Fruit fly (Drosophila melanogaster) whole organism, embryonic: Measurements from ENCODE around the gene PGAP1.

Experiments used
- Adf1 ChIP-seq: fragments of 200-800 bp; sonication (Bioruptor generic); IDR thresholded peaks from 2 replicates; pipeline ENCODE4 v1.3.6; 2022; ENCODE audit warnings: missing biosample characterization, missing genetic modification characterization
- Atf6 ChIP-seq: fragments of 200-800 bp; sonication (Bioruptor generic); IDR thresholded peaks from 2 replicates; pipeline ENCODE4 v1.3.6; 2022; ENCODE audit warnings: missing biosample characterization, missing genetic modification characterization
- Bgb ChIP-seq: fragments of 200-800 bp; sonication (Bioruptor generic); IDR thresholded peaks from 2 replicates; pipeline ENCODE4 v1.3.6; 2022; ENCODE audit warnings: missing biosample characterization, missing genetic modification characterization; ENCODE audit not compliant: partially characterized antibody
- CG12155 ChIP-seq: fragments of 200-800 bp; sonication (Bioruptor generic); optimal IDR thresholded peaks from 3 replicates; lab custom pipeline; 2016; ENCODE audit warnings: missing biosample characterization, missing genetic modification characterization
- CG1233 ChIP-seq: fragments of 200-800 bp; sonication (Bioruptor generic); optimal IDR thresholded peaks from 4 replicates; lab custom pipeline; 2018; ENCODE audit warnings: missing biosample characterization, mild to moderate bottlenecking, missing genetic modification characterization
- CG12659 ChIP-seq: fragments of 200-800 bp; sonication (Bioruptor generic); optimal IDR thresholded peaks from 3 replicates; lab custom pipeline; 2017; ENCODE audit warnings: mild to moderate bottlenecking, missing biosample characterization, missing genetic modification reagents, missing genetic modification characterization
- CG12942 ChIP-seq: fragments of 200-800 bp; sonication (Bioruptor generic); optimal IDR thresholded peaks from 3 replicates; lab custom pipeline; 2016; ENCODE audit warnings: missing biosample characterization, missing genetic modification characterization
- CG14710 ChIP-seq: fragments of 200-800 bp; sonication (Bioruptor generic); optimal IDR thresholded peaks from 3 replicates; lab custom pipeline; 2019; ENCODE audit warnings: missing biosample characterization, mild to moderate bottlenecking, missing genetic modification characterization, moderate library complexity
- CG15601 ChIP-seq: fragments of 200-800 bp; sonication (Bioruptor generic); optimal IDR thresholded peaks from 3 replicates; lab custom pipeline; 2019; ENCODE audit warnings: missing biosample characterization, mild to moderate bottlenecking, missing genetic modification characterization, moderate library complexity
- CG2129 ChIP-seq: fragments of 200-800 bp; sonication (Bioruptor generic); IDR thresholded peaks from 2 replicates; pipeline ENCODE4 v1.3.6; 2022; ENCODE audit warnings: missing biosample characterization, missing genetic modification characterization; ENCODE audit not compliant: partially characterized antibody
- CG2199 ChIP-seq: fragments of 200-800 bp; sonication (Bioruptor generic); IDR thresholded peaks from 3 replicates; pipeline ENCODE4 v1.3.6; 2022; ENCODE audit warnings: missing biosample characterization, missing genetic modification characterization
- CG30020 ChIP-seq: fragments of 200-800 bp; optimal IDR thresholded peaks from 2 replicates; lab custom pipeline; 2019; ENCODE audit warnings: missing biosample characterization, mild to moderate bottlenecking, missing genetic modification characterization, moderate library complexity
- CG6254 ChIP-seq: fragments of 200-800 bp; sonication (Bioruptor generic); optimal IDR thresholded peaks from 3 replicates; lab custom pipeline; 2017; ENCODE audit warnings: mild to moderate bottlenecking, missing biosample characterization, missing genetic modification reagents, missing genetic modification characterization
- CG8478 ChIP-seq: fragments of >200 bp; optimal IDR thresholded peaks from 2 replicates; lab custom pipeline; 2018
- CG9797 ChIP-seq: fragments of 200-800 bp; sonication (Bioruptor generic); optimal IDR thresholded peaks from 3 replicates; lab custom pipeline; 2018; ENCODE audit warnings: missing biosample characterization, mild to moderate bottlenecking, missing genetic modification characterization
- CG9817 ChIP-seq: fragments of 200-800 bp; sonication (Bioruptor generic); optimal IDR thresholded peaks from 2 replicates; lab custom pipeline; 2018; ENCODE audit warnings: missing biosample characterization, mild to moderate bottlenecking, missing genetic modification characterization, moderate library complexity
- CHES-1-like ChIP-seq: fragments of 200-800 bp; sonication (Bioruptor generic); optimal IDR thresholded peaks from 2 replicates; lab custom pipeline; 2016; ENCODE audit warnings: missing biosample characterization, missing genetic modification characterization
- CTCF ChIP-seq: fragments of 200-800 bp; sonication (Bioruptor generic); optimal IDR thresholded peaks from 2 replicates; lab custom pipeline; 2017; ENCODE audit warnings: missing biosample characterization, mild to moderate bottlenecking, missing genetic modification characterization, moderate library complexity
- Hand ChIP-seq: fragments of 200-800 bp; sonication (Bioruptor generic); optimal IDR thresholded peaks from 2 replicates; lab custom pipeline; 2017; ENCODE audit warnings: mild to moderate bottlenecking, missing biosample characterization, missing genetic modification reagents, missing genetic modification characterization
- MTF-1 ChIP-seq: fragments of 200-800 bp; sonication (Bioruptor generic); optimal IDR thresholded peaks from 2 replicates; lab custom pipeline; 2018; ENCODE audit warnings: missing biosample characterization, mild to moderate bottlenecking, missing genetic modification characterization, borderline replicate concordance
- Neu2 ChIP-seq: fragments of 200-800 bp; sonication (Bioruptor generic); optimal IDR thresholded peaks from 3 replicates; lab custom pipeline; 2016; ENCODE audit warnings: missing biosample characterization, missing genetic modification characterization, borderline replicate concordance
- Nf-YC ChIP-seq: fragments of 200-800 bp; optimal IDR thresholded peaks from 3 replicates; lab custom pipeline; 2019; ENCODE audit warnings: missing biosample characterization, mild to moderate bottlenecking, missing genetic modification characterization, moderate library complexity
- Ptx1 ChIP-seq: fragments of 200-800 bp; sonication (Bioruptor generic); IDR thresholded peaks from 2 replicates; pipeline ENCODE4 v1.3.6; 2022; ENCODE audit warnings: missing biosample characterization, missing genetic modification characterization
- Ravus ChIP-seq: fragments of 200-800 bp; sonication (Bioruptor generic); IDR thresholded peaks from 2 replicates; pipeline ENCODE4 v1.3.6; 2022; ENCODE audit warnings: missing biosample characterization, missing genetic modification characterization
- Sry-β ChIP-seq: fragments of 200-800 bp; sonication (Bioruptor generic); optimal IDR thresholded peaks from 2 replicates; lab custom pipeline; 2018; ENCODE audit warnings: missing biosample characterization, mild to moderate bottlenecking, missing genetic modification characterization, moderate library complexity
- amos ChIP-seq: fragments of 200-800 bp; sonication (Bioruptor generic); IDR thresholded peaks from 2 replicates; pipeline ENCODE4 v1.3.6; 2022; ENCODE audit warnings: missing biosample characterization, missing genetic modification characterization; ENCODE audit not compliant: partially characterized antibody
- ap ChIP-seq: fragments of 200-800 bp; sonication (Bioruptor generic); IDR thresholded peaks from 2 replicates; pipeline ENCODE4 v1.3.6; 2022; ENCODE audit warnings: missing biosample characterization, missing genetic modification characterization
- ara ChIP-seq: fragments of 200-800 bp; sonication (Bioruptor generic); IDR thresholded peaks from 2 replicates; pipeline ENCODE4 v1.3.6; 2022; ENCODE audit warnings: missing biosample characterization, missing genetic modification characterization
- az2 ChIP-seq: fragments of 200-800 bp; sonication (Bioruptor generic); optimal IDR thresholded peaks from 3 replicates; lab custom pipeline; 2016; ENCODE audit warnings: missing biosample characterization, missing genetic modification characterization
- bsh ChIP-seq, 2 experiments: fragments of 200-800 bp; sonication (Bioruptor generic); optimal IDR thresholded peaks; 2 replicates each; lab custom pipeline; 2017 to 2018; ENCODE audit warnings: mild to moderate bottlenecking in 2 of 2, missing biosample characterization in 2 of 2, missing genetic modification characterization in 2 of 2, moderate library complexity in 1 of 2
- dm ChIP-seq: fragments of 200-800 bp; sonication (Bioruptor generic); optimal IDR thresholded peaks from 3 replicates; lab custom pipeline; 2016; ENCODE audit warnings: missing biosample characterization, missing genetic modification characterization
- en ChIP-seq: fragments of 200-800 bp; sonication (Bioruptor generic); optimal IDR thresholded peaks from 2 replicates; lab custom pipeline; 2016; ENCODE audit warnings: missing biosample characterization, missing genetic modification characterization
- gem ChIP-seq: fragments of 200-800 bp; sonication (Bioruptor generic); optimal IDR thresholded peaks from 2 replicates; lab custom pipeline; 2019; ENCODE audit warnings: missing biosample characterization, mild to moderate bottlenecking, missing genetic modification characterization, moderate library complexity
- gsb-n ChIP-seq: fragments of 200-800 bp; sonication (Bioruptor generic); optimal IDR thresholded peaks from 3 replicates; lab custom pipeline; 2018; ENCODE audit warnings: missing biosample characterization, mild to moderate bottlenecking, missing genetic modification characterization
- ham ChIP-seq: fragments of 200-800 bp; sonication (Bioruptor generic); IDR thresholded peaks from 2 replicates; pipeline ENCODE4 v1.3.6; 2022; ENCODE audit warnings: missing biosample characterization, missing genetic modification characterization
- hb ChIP-seq: fragments of 200-800 bp; sonication (Bioruptor generic); IDR thresholded peaks from 3 replicates; pipeline ENCODE4 v1.3.6; 2022; ENCODE audit warnings: missing biosample characterization, missing genetic modification characterization; ENCODE audit not compliant: partially characterized antibody
- her ChIP-seq: fragments of 200-800 bp; sonication (Bioruptor generic); optimal IDR thresholded peaks from 2 replicates; lab custom pipeline; 2016; ENCODE audit warnings: missing biosample characterization, missing genetic modification characterization
- ind ChIP-seq: fragments of 200-800 bp; sonication (Bioruptor generic); optimal IDR thresholded peaks from 3 replicates; lab custom pipeline; 2016; ENCODE audit warnings: missing biosample characterization, missing genetic modification characterization
- luna ChIP-seq: fragments of 200-800 bp; sonication (Bioruptor generic); optimal IDR thresholded peaks from 2 replicates; lab custom pipeline; 2016; ENCODE audit warnings: missing biosample characterization, missing genetic modification characterization
- nerfin-1 ChIP-seq: fragments of 200-800 bp; sonication (Bioruptor generic); optimal IDR thresholded peaks from 3 replicates; lab custom pipeline; 2019; ENCODE audit warnings: missing biosample characterization, mild to moderate bottlenecking, missing genetic modification characterization, moderate library complexity
- oc ChIP-seq: fragments of 200-800 bp; sonication (Bioruptor generic); optimal IDR thresholded peaks from 2 replicates; lab custom pipeline; 2018; ENCODE audit warnings: missing biosample characterization, mild to moderate bottlenecking, missing genetic modification characterization, moderate library complexity
- otp ChIP-seq: fragments of 200-800 bp; sonication (Bioruptor generic); IDR thresholded peaks from 3 replicates; pipeline ENCODE4, ENCODE4 v1.3.6; 2022; ENCODE audit warnings: missing biosample characterization, missing genetic modification characterization
- pb ChIP-seq: fragments of 200-800 bp; sonication (Bioruptor generic); optimal IDR thresholded peaks from 3 replicates; lab custom pipeline; 2016; ENCODE audit warnings: missing biosample characterization, missing genetic modification characterization
- run ChIP-seq: fragments of 200-800 bp; sonication (Bioruptor generic); optimal IDR thresholded peaks from 3 replicates; lab custom pipeline; 2018; ENCODE audit warnings: missing biosample characterization, mild to moderate bottlenecking, missing genetic modification characterization
- sd ChIP-seq: fragments of 200-800 bp; sonication (Bioruptor generic); optimal IDR thresholded peaks from 3 replicates; lab custom pipeline; 2018; ENCODE audit warnings: missing biosample characterization, mild to moderate bottlenecking, missing genetic modification characterization, moderate library complexity
- slou ChIP-seq: fragments of 200-800 bp; sonication (Bioruptor generic); optimal IDR thresholded peaks from 3 replicates; lab custom pipeline; 2016; ENCODE audit warnings: missing biosample characterization, missing genetic modification characterization
- sug ChIP-seq: fragments of 200-800 bp; optimal IDR thresholded peaks from 2 replicates; lab custom pipeline; 2019; ENCODE audit warnings: missing biosample characterization, mild to moderate bottlenecking, missing genetic modification characterization, moderate library complexity
- tll ChIP-seq, 2 experiments: fragments of 200-800 bp in 1 of 2; fragments of >200 bp in 1 of 2; sonication (Bioruptor generic) in 1 of 2; optimal IDR thresholded peaks; 2 replicates each; lab custom pipeline; 2017 to 2019; ENCODE audit warnings: missing biosample characterization in 2 of 2, missing genetic modification characterization in 2 of 2, mild to moderate bottlenecking in 1 of 2, moderate library complexity in 1 of 2
- wdn ChIP-seq: fragments of 200-800 bp; sonication (Bioruptor generic); IDR thresholded peaks from 2 replicates; pipeline ENCODE4 v1.3.6; 2022; ENCODE audit warnings: missing biosample characterization, missing genetic modification characterization
- zen ChIP-seq: fragments of 200-800 bp; sonication (Bioruptor generic); optimal IDR thresholded peaks from 3 replicates; lab custom pipeline; 2018; ENCODE audit warnings: missing biosample characterization, mild to moderate bottlenecking, missing genetic modification characterization, moderate library complexity

Gene PGAP1

dm6 chrX:5737676-5738220 lies 48.5 kb upstream of the PGAP1 start, which contains the start of gene Snx27 (continued):
- TF ChIP-seq MTF-1 (GFP tag; lab: Kevin White, UChicago) (no peak), CHES-1-like (peak; percentile 70), wdn (GFP tag; lab: Robert Waterston, UW) (no peak), nerfin-1 (no peak), CG1233 (GFP tag; lab: Kevin White, UChicago) (peak; percentile 12), CTCF (GFP tag; lab: Kevin White, UChicago) (peak; percentile 50), oc (tag; lab: Kevin White, UChicago) (peak; percentile 47), sd (tag; lab: Kevin White, UChicago) (peak; percentile 18), gem (tag; lab: Kevin White, UChicago) (peak; percentile 22), CG12942 (GFP tag; lab: Kevin White, UChicago) (no peak), Nf-YC (tag; lab: Kevin White, UChicago) (peak; percentile 8), CG8478 (lab: Kevin White, UChicago) (no peak), Adf1 (GFP tag; lab: Robert Waterston, UW) (0 out of 2 replicates have a peak, but pooled peaks have one; percentile 5), CG15601 (tag; lab: Kevin White, UChicago) (peak; percentile 41), her (GFP tag; lab: Kevin White, UChicago) (peak; percentile 100), en (GFP tag; lab: Kevin White, UChicago) (no peak), Hand (GFP tag; lab: Kevin White, UChicago) (peak; percentile 36), zen (peak; percentile 14), Ravus (GFP tag; lab: Robert Waterston, UW) (no peak), ara (GFP tag; lab: Robert Waterston, UW) (no peak), CG14710 (tag; lab: Kevin White, UChicago) (peak; percentile 66), slou (GFP tag; lab: Kevin White, UChicago) (peak; percentile 30), CG12659 (GFP tag; lab: Kevin White, UChicago) (peak; percentile 87), ham (GFP tag; lab: Robert Waterston, UW) (no peak), ind (GFP tag; lab: Kevin White, UChicago) (peak; percentile 4), CG30020 (tag; lab: Kevin White, UChicago) (peak; percentile 42), Neu2 (GFP tag; lab: Kevin White, UChicago) (no peak), luna (GFP tag; lab: Kevin White, UChicago) (peak; percentile 60), gsb-n (tag; lab: Kevin White, UChicago) (peak; percentile 97), bsh (GFP tag; optimal IDR thresholded peaks at IDR 0.05; lab: Kevin White, UChicago) (peak; percentile 3 to 19), amos (peak; percentile 100), sug (tag; lab: Kevin White, UChicago) (peak; percentile 37), Bgb (GFP tag; lab: Robert Waterston, UW) (peak; percentile 100), CG2199 (GFP tag; lab: Robert Waterston, UW) (no peak), tll (GFP tag; optimal IDR thresholded peaks at IDR 0.05; lab: Kevin White, UChicago) (no peak), CG6254 (GFP tag; lab: Kevin White, UChicago) (no peak), Ptx1 (GFP tag; lab: Robert Waterston, UW) (peak; percentile 54), dm (peak; percentile 37), CG12155 (GFP tag; lab: Kevin White, UChicago) (peak; percentile 35), Atf6 (GFP tag; lab: Robert Waterston, UW) (0 out of 2 replicates have a peak, but pooled peaks have one; percentile 8), CG2129 (peak; percentile 96), az2 (peak; percentile 16), hb (GFP tag; lab: Robert Waterston, UW) (peak; percentile 100), ap (GFP tag; lab: Robert Waterston, UW) (no peak), Sry-β (GFP tag; lab: Kevin White, UChicago) (no peak), pb (GFP tag; lab: Kevin White, UChicago) (peak; percentile 33), CG9797 (peak; percentile 94), run (tag; lab: Kevin White, UChicago) (no peak), otp (GFP tag; lab: Robert Waterston, UW) (peak; percentile 9; the same call in 1 of the 3 replicates), CG9817 (tag; lab: Kevin White, UChicago) (peak; percentile 33)
